Worm (Caenorhabditis elegans) whole organism, L2 larva: ENCODE results near the gene srg-50.

ENCODE experiments used
- C34F6.9 ChIP-seq: fragments of 150-350 bp; optimal IDR thresholded peaks from 2 replicates; lab custom pipeline; 2014; ENCODE audit warnings: missing biosample characterization, missing genetic modification characterization
- R02D3.7 ChIP-seq: fragments of 150-350 bp; optimal IDR thresholded peaks from 2 replicates; lab custom pipeline; 2014; ENCODE audit warnings: missing biosample characterization, missing genetic modification characterization
- ZK546.5 ChIP-seq: sonication (generic microtip); optimal IDR thresholded peaks from 2 replicates; lab custom pipeline; 2017; ENCODE audit warnings: missing biosample characterization, missing genetic modification characterization
- alr-1 ChIP-seq: fragments of 150-350 bp; optimal IDR thresholded peaks from 2 replicates; lab custom pipeline; 2014; ENCODE audit warnings: missing biosample characterization, missing genetic modification characterization
- aly-2 ChIP-seq: fragments of 150-350 bp; optimal IDR thresholded peaks from 2 replicates; lab custom pipeline; 2014; ENCODE audit warnings: missing biosample characterization, missing genetic modification characterization
- ceh-16 ChIP-seq: fragments of 150-350 bp; optimal IDR thresholded peaks from 2 replicates; lab custom pipeline; 2014; ENCODE audit warnings: missing biosample characterization, missing genetic modification characterization
- crh-2 ChIP-seq: sonication (generic microtip); optimal IDR thresholded peaks from 2 replicates; lab custom pipeline; 2017; ENCODE audit warnings: missing biosample characterization, missing genetic modification characterization
- dmd-4 ChIP-seq: sonication (generic microtip); optimal IDR thresholded peaks from 2 replicates; lab custom pipeline; 2017; ENCODE audit warnings: missing biosample characterization, missing genetic modification characterization
- egl-27 ChIP-seq: sonication (generic microtip); optimal IDR thresholded peaks from 3 replicates; lab custom pipeline; 2017; ENCODE audit warnings: missing biosample characterization, missing genetic modification reagents, missing genetic modification characterization
- elt-1 ChIP-seq: fragments of 150-350 bp; optimal IDR thresholded peaks from 2 replicates; lab custom pipeline; 2014; ENCODE audit warnings: missing biosample characterization, missing genetic modification characterization
- elt-3 ChIP-seq: sonication (generic microtip); optimal IDR thresholded peaks from 2 replicates; lab custom pipeline; 2017; ENCODE audit warnings: missing biosample characterization, missing genetic modification characterization
- fos-1 ChIP-seq: fragments of 150-350 bp; optimal IDR thresholded peaks from 2 replicates; lab custom pipeline; 2014; ENCODE audit warnings: missing biosample characterization, missing genetic modification characterization
- gmeb-1 ChIP-seq: fragments of 150-350 bp; optimal IDR thresholded peaks from 2 replicates; lab custom pipeline; 2014; ENCODE audit warnings: missing biosample characterization, missing genetic modification characterization
- lin-13 ChIP-seq: fragments of 150-350 bp; optimal IDR thresholded peaks from 2 replicates; lab custom pipeline; 2014; ENCODE audit warnings: missing biosample characterization, missing genetic modification reagents, missing genetic modification characterization
- lin-39 ChIP-seq: fragments of 150-350 bp; optimal IDR thresholded peaks from 2 replicates; lab custom pipeline; 2014; ENCODE audit warnings: missing biosample characterization, missing genetic modification reagents, missing genetic modification characterization
- mab-5 ChIP-seq: fragments of 150-350 bp; optimal IDR thresholded peaks from 2 replicates; lab custom pipeline; 2014; ENCODE audit warnings: missing biosample characterization, missing genetic modification characterization
- mbf-1 ChIP-seq: sonication (generic microtip); optimal IDR thresholded peaks from 2 replicates; lab custom pipeline; 2017; ENCODE audit warnings: missing biosample characterization, missing genetic modification characterization
- nhr-10 ChIP-seq: sonication (generic microtip); optimal IDR thresholded peaks from 2 replicates; lab custom pipeline; 2017; ENCODE audit warnings: missing biosample characterization, missing genetic modification characterization
- nhr-11 ChIP-seq: fragments of 150-350 bp; optimal IDR thresholded peaks from 2 replicates; lab custom pipeline; 2014; ENCODE audit warnings: missing biosample characterization, missing genetic modification characterization
- nhr-12 ChIP-seq: fragments of 150-350 bp; optimal IDR thresholded peaks from 2 replicates; lab custom pipeline; 2014; ENCODE audit warnings: missing biosample characterization, missing genetic modification characterization
- nhr-129 ChIP-seq: fragments of 150-350 bp; optimal IDR thresholded peaks from 2 replicates; lab custom pipeline; 2014; ENCODE audit warnings: missing biosample characterization, missing genetic modification characterization
- nhr-23 ChIP-seq: fragments of 150-350 bp; optimal IDR thresholded peaks from 2 replicates; lab custom pipeline; 2014; ENCODE audit warnings: missing biosample characterization, missing genetic modification reagents, missing genetic modification characterization
- nhr-25 ChIP-seq: fragments of 150-350 bp; sonication (generic microtip); optimal IDR thresholded peaks from 3 replicates; lab custom pipeline; 2014; ENCODE audit warnings: missing biosample characterization, missing genetic modification characterization
- nhr-77 ChIP-seq: fragments of 150-350 bp; optimal IDR thresholded peaks from 2 replicates; lab custom pipeline; 2014; ENCODE audit warnings: missing biosample characterization, missing genetic modification characterization
- peb-1 ChIP-seq: fragments of 150-350 bp; optimal IDR thresholded peaks from 2 replicates; lab custom pipeline; 2014; ENCODE audit warnings: missing biosample characterization, missing genetic modification characterization
- sma-9 ChIP-seq, 2 experiments: fragments of 150-350 bp in 1 of 2; sonication (generic microtip) in 1 of 2; optimal IDR thresholded peaks; 2 replicates each; lab custom pipeline; 2014 to 2016; ENCODE audit warnings: missing genetic modification characterization in 2 of 2, mild to moderate bottlenecking in 1 of 2, missing biosample characterization in 1 of 2, missing compliant biosample characterization in 1 of 2, missing genetic modification reagents in 1 of 2, moderate library complexity in 1 of 2
- snpc-4 ChIP-seq: fragments of 150-350 bp; optimal IDR thresholded peaks from 2 replicates; lab custom pipeline; 2014; ENCODE audit warnings: missing biosample characterization, missing genetic modification characterization
- unc-39 ChIP-seq: fragments of 150-350 bp; optimal IDR thresholded peaks from 2 replicates; lab custom pipeline; 2014; ENCODE audit warnings: missing biosample characterization, missing genetic modification characterization
- ztf-1 ChIP-seq: fragments of 200-800 bp; sonication (Bioruptor generic); conservative IDR thresholded peaks from 2 replicates; pipeline ENCODE4 v1.3.6; 2022; ENCODE audit warnings: missing genetic modification characterization, missing compliant biosample characterization
- ztf-11 ChIP-seq: sonication (generic microtip); optimal IDR thresholded peaks from 2 replicates; lab custom pipeline; 2017; ENCODE audit warnings: missing biosample characterization, missing genetic modification characterization
- ztf-4 ChIP-seq: fragments of 150-350 bp; optimal IDR thresholded peaks from 2 replicates; lab custom pipeline; 2014; ENCODE audit warnings: missing biosample characterization, missing genetic modification characterization

The srg-50 gene

ce11 chrIV:7075063-7075462, at the start of gene srg-50:
Gene srg-50, minus strand, starts transcription at chrIV:7075163.
- TF ChIP-seq sma-9 (GFP tag; optimal IDR thresholded peaks at IDR 0.05; lab: Kevin White, UChicago) (no peak), sma-9 (tag; optimal IDR thresholded peaks at IDR 0.05; lab: Kevin White, UChicago) (no peak), gmeb-1 (no peak), elt-3 (tag; lab: Kevin White, UChicago) (no peak), lin-13 (GFP tag; lab: Kevin White, UChicago) (no peak), snpc-4 (no peak), C34F6.9 (tag; lab: Kevin White, UChicago) (no peak), alr-1 (tag; lab: Kevin White, UChicago) (no peak), nhr-25 (no peak), ztf-1 (GFP tag; lab: Robert Waterston, UW) (no peak), nhr-10 (tag; lab: Kevin White, UChicago) (no peak), crh-2 (tag; lab: Kevin White, UChicago) (no peak), nhr-11 (tag; lab: Kevin White, UChicago) (no peak), nhr-23 (tag; lab: Kevin White, UChicago) (no peak)

- TF ChIP-seq crh-2 (tag; lab: Kevin White, UChicago) = no peak
- TF ChIP-seq elt-1 (tag; lab: Kevin White, UChicago) = no peak
- no peak for TF ChIP-seq ztf-1 (GFP tag; lab: Robert Waterston, UW)
- no peak for TF ChIP-seq fos-1 (tag; lab: Kevin White, UChicago)
- TF ChIP-seq ztf-11 (tag; lab: Kevin White, UChicago) = no peak
- TF ChIP-seq ceh-16 (tag; lab: Kevin White, UChicago) = no peak
- TF ChIP-seq aly-2 (tag; lab: Kevin White, UChicago) = no peak
- TF ChIP-seq ZK546.5 (tag; lab: Kevin White, UChicago) = no peak
- TF ChIP-seq dmd-4 (tag; lab: Kevin White, UChicago) = no peak
- no peak for TF ChIP-seq R02D3.7
- no peak for TF ChIP-seq ztf-4 (tag; lab: Kevin White, UChicago)
- TF ChIP-seq peb-1 = no peak
- TF ChIP-seq lin-39 (tag; lab: Kevin White, UChicago) = no peak
- no peak for TF ChIP-seq nhr-77 (tag; lab: Kevin White, UChicago)
- no peak for TF ChIP-seq elt-3 (tag; lab: Kevin White, UChicago)
- TF ChIP-seq gmeb-1 = no peak
- TF ChIP-seq, all 48 proteins: peak for 0
Observed at ce11 chrIV:7121313-7122055, 46.5 kb upstream of the srg-50 start, which contains the start of the genes C34D4.10 and str-48. Gene C34D4.10, minus strand, starts transcription at chrIV:7121413. Gene str-48, plus strand, starts transcription at chrIV:7122005.

- TF ChIP-seq mbf-1 (tag; lab: Kevin White, UChicago) (no peak), fos-1 (tag; lab: Kevin White, UChicago) (peak; percentile 11)
- TF ChIP-seq, all 48 proteins: peak for 1
Observed at ce11 chrIV:7114599-7114998, 39.6 kb upstream of the srg-50 start, which contains the start of gene nas-8. Gene nas-8, plus strand, starts transcription at chrIV:7114899.

- TF ChIP-seq fos-1 (tag; lab: Kevin White, UChicago) = no peak
- TF ChIP-seq ztf-11 (tag; lab: Kevin White, UChicago) = no peak
- TF ChIP-seq, all 48 proteins: peak for 0
Observed at ce11 chrIV:7111354-7111753, 36.4 kb upstream of the srg-50 start, which contains the start of the genes ZC477.7 and ssq-3. Gene ZC477.7, minus strand, starts transcription at chrIV:7111454. Gene ssq-3, plus strand, starts transcription at chrIV:7111604.

ce11 chrIV:7107893-7108292, 32.9 kb upstream of the srg-50 start, which contains the start of gene ZC477.2:
Gene ZC477.2, plus strand, starts transcription at chrIV:7108193.
- TF ChIP-seq unc-39 (tag; lab: Kevin White, UChicago) = no peak
- TF ChIP-seq elt-1 (tag; lab: Kevin White, UChicago) = no peak
- no peak for TF ChIP-seq egl-27
- TF ChIP-seq mab-5 (tag; lab: Kevin White, UChicago) = no peak
- no peak for TF ChIP-seq nhr-11 (tag; lab: Kevin White, UChicago)
- TF ChIP-seq nhr-77 (tag; lab: Kevin White, UChicago) = no peak
- TF ChIP-seq elt-3 (tag; lab: Kevin White, UChicago) = no peak
- no peak for TF ChIP-seq nhr-129
- no peak for TF ChIP-seq peb-1
- no peak for TF ChIP-seq nhr-12 (tag; lab: Kevin White, UChicago)
